Fruit fly (Drosophila melanogaster): ENCODE data around the gene CG10252.

- TF ChIP-seq psq (optimal IDR thresholded peaks at IDR 0.05) = no peak
- TF ChIP-seq pan (optimal IDR thresholded peaks at IDR 0.05) = no peak
- TF ChIP-seq EcR (GFP tag; optimal IDR thresholded peaks at IDR 0.05) = no peak
- no peak for TF ChIP-seq usp (GFP tag; optimal IDR thresholded peaks at IDR 0.05)
- no peak for TF ChIP-seq Dll (optimal IDR thresholded peaks at IDR 0.05)
- no peak for TF ChIP-seq CG8478 (optimal IDR thresholded peaks at IDR 0.05)
Observed at dm6 chr3R:23678349-23679193, 17.5 kb downstream of the CG10252 start, which contains the start of gene GILT2.

Data from whole organism.